Fruit fly (Drosophila melanogaster) whole organism, pupa: ENCODE measurements around the gene boss.

ENCODE experiments used
- CG34367 ChIP-seq: fragments of 200-800 bp; sonication (Bioruptor generic); optimal IDR thresholded peaks from 2 replicates; lab custom pipeline; 2018; ENCODE audit warnings: missing biosample characterization, mild to moderate bottlenecking, missing genetic modification characterization
- EcR ChIP-seq: fragments of 200-800 bp; sonication (Bioruptor generic); optimal IDR thresholded peaks from 3 replicates; lab custom pipeline; 2019; ENCODE audit warnings: missing biosample characterization, missing genetic modification characterization, mild to moderate bottlenecking, moderate library complexity, missing genetic modification reagents

dm6 chr3R:26002039-26002438 is 40.2 kb downstream of the boss start:
- TF ChIP-seq EcR (no peak), CG34367 (tag; lab: Kevin White, UChicago) (no peak)
